Worm (Caenorhabditis elegans): Measurements from ENCODE around the gene B0250.18.

Gene B0250.18

ce11 chrV:20497537-20497936 is 36.8 kb upstream of the B0250.18 start:
- no peak for TF ChIP-seq cebp-1 (GFP tag; IDR thresholded peaks at IDR 0.05)
- peak; percentile 61 for TF ChIP-seq cebp-1 (tag; optimal IDR thresholded peaks at IDR 0.05)
- no peak for TF ChIP-seq hlh-12 (tag; optimal IDR thresholded peaks at IDR 0.05)
- no peak for TF ChIP-seq F57A8.1 (GFP tag; optimal IDR thresholded peaks at IDR 0.05)
- TF ChIP-seq nhr-90 (tag; optimal IDR thresholded peaks at IDR 0.05): peak; percentile 74
- TF ChIP-seq egl-44 (GFP tag; IDR thresholded peaks at IDR 0.05): no peak; the same call in 1 of the 2 replicates
- no peak for TF ChIP-seq nfya-2 (GFP tag; IDR thresholded peaks at IDR 0.05)
- TF ChIP-seq madf-6 (GFP tag; IDR thresholded peaks at IDR 0.05): peak; percentile 67
- TF ChIP-seq him-1 (tag; optimal IDR thresholded peaks at IDR 0.05): no peak
- no peak for TF ChIP-seq Y79H2A.3 (GFP tag; conservative IDR thresholded peaks at IDR 0.05)
- TF ChIP-seq tlf-1 (GFP tag; optimal IDR thresholded peaks at IDR 0.05): peak; percentile 67
- TF ChIP-seq unc-62 (GFP tag; optimal IDR thresholded peaks at IDR 0.05): no peak
- TF ChIP-seq snpc-1.1 (tag; optimal IDR thresholded peaks at IDR 0.05; ENCODE audit: insufficient read depth): no peak
- no peak for TF ChIP-seq F22D6.2 (tag; optimal IDR thresholded peaks at IDR 0.05)
- TF ChIP-seq T26A5.8 (tag; optimal IDR thresholded peaks at IDR 0.05): no peak
- TF ChIP-seq ztf-22 (GFP tag; optimal IDR thresholded peaks at IDR 0.05): peak; percentile 56
- TF ChIP-seq let-526 (GFP tag; IDR thresholded peaks at IDR 0.05): 0 out of 2 replicates have a peak, but pooled peaks have one; percentile 31
- TF ChIP-seq zfh-2 (GFP tag; conservative IDR thresholded peaks at IDR 0.05): no peak
- no peak for TF ChIP-seq Y67H2A.10 (GFP tag; conservative IDR thresholded peaks at IDR 0.05)
- no peak for TF ChIP-seq ztf-6 (GFP tag; IDR thresholded peaks at IDR 0.05)
- TF ChIP-seq K11D2.4 (GFP tag; IDR thresholded peaks at IDR 0.05): no peak
- TF ChIP-seq F39B2.1 (GFP tag; IDR thresholded peaks at IDR 0.05): no peak
- TF ChIP-seq B0261.1 (tag; optimal IDR thresholded peaks at IDR 0.05): no peak
- TF ChIP-seq aptf-3 (GFP tag; IDR thresholded peaks at IDR 0.05): no peak
- peak; percentile 92 for TF ChIP-seq repo-1 (tag; optimal IDR thresholded peaks at IDR 0.05)
- TF ChIP-seq aptf-2 (GFP tag; conservative IDR thresholded peaks at IDR 0.05): no peak
- no peak for TF ChIP-seq lsy-27 (tag; optimal IDR thresholded peaks at IDR 0.05; ENCODE audit: borderline replicate concordance, insufficient read depth)
- no peak for TF ChIP-seq dpl-1 (GFP tag; optimal IDR thresholded peaks at IDR 0.05)
- no peak for TF ChIP-seq akir-1 (GFP tag; optimal IDR thresholded peaks at IDR 0.05)
- TF ChIP-seq ccch-3 (GFP tag; optimal IDR thresholded peaks at IDR 0.05): no peak
- TF ChIP-seq lin-40 (tag; optimal IDR thresholded peaks at IDR 0.05): peak; percentile 35
- TF ChIP-seq snpc-1.3 (tag; optimal IDR thresholded peaks at IDR 0.05; ENCODE audit: insufficient read depth): no peak
- TF ChIP-seq C06A6.2 (GFP tag; conservative IDR thresholded peaks at IDR 0.05): no peak
- peak; percentile 75 for TF ChIP-seq pbrm-1 (GFP tag; IDR thresholded peaks at IDR 0.05)
- TF ChIP-seq fkh-3 (tag; optimal IDR thresholded peaks at IDR 0.05): no peak
- TF ChIP-seq ZK185.1 (tag; optimal IDR thresholded peaks at IDR 0.05; ENCODE audit: poor library complexity, severe bottlenecking): peak; percentile 60
- TF ChIP-seq ets-4 (GFP tag; optimal IDR thresholded peaks at IDR 0.05): no peak
- no peak for TF ChIP-seq ceh-58 (GFP tag; IDR thresholded peaks at IDR 0.05)
- TF ChIP-seq B0336.3 (GFP tag; IDR thresholded peaks at IDR 0.05): peak; percentile 89
- no peak for TF ChIP-seq mxl-1 (tag; optimal IDR thresholded peaks at IDR 0.05)
- TF ChIP-seq attf-6 (GFP tag; IDR thresholded peaks at IDR 0.05): peak; percentile 26; the same call in 1 of the 2 replicates
- TF ChIP-seq madf-10 (tag; optimal IDR thresholded peaks at IDR 0.05): peak; percentile 49
- TF ChIP-seq egl-18 (GFP tag; IDR thresholded peaks at IDR 0.05): no peak
- TF ChIP-seq nfya-1 (tag; optimal IDR thresholded peaks at IDR 0.05; ENCODE audit: borderline replicate concordance, insufficient read depth): no peak
- peak; percentile 59 for TF ChIP-seq madf-8 (GFP tag; conservative IDR thresholded peaks at IDR 0.05)
- TF ChIP-seq mes-4 (tag; optimal IDR thresholded peaks at IDR 0.05): no peak
- peak; percentile 25 for TF ChIP-seq ceh-79 (tag; optimal IDR thresholded peaks at IDR 0.05)
- TF ChIP-seq gei-17 (GFP tag; optimal IDR thresholded peaks at IDR 0.05): peak; percentile 16
- no peak for TF ChIP-seq lsl-1 (GFP tag; optimal IDR thresholded peaks at IDR 0.05)

Data from whole organism, young adult.